Fruit fly (Drosophila melanogaster): ENCODE data around the gene CG2991.

Gene CG2991

dm6 chr2L:2872309-2872932 is 15.5 kb downstream of the CG2991 start (continued):
- no peak for TF ChIP-seq CG30020 (tag; optimal IDR thresholded peaks at IDR 0.05)
- TF ChIP-seq wdn (GFP tag; IDR thresholded peaks at IDR 0.05), result no peak
- peak; percentile 16 for TF ChIP-seq odd (GFP tag; optimal IDR thresholded peaks at IDR 0.05)
- TF ChIP-seq Spps (tag; optimal IDR thresholded peaks at IDR 0.05), result no peak
- TF ChIP-seq CG7271 (tag; optimal IDR thresholded peaks at IDR 0.05), result no peak
- TF ChIP-seq vvl (GFP tag; IDR thresholded peaks at IDR 0.05), result no peak; the same call in 1 of the 2 replicates
- TF ChIP-seq CG33557 (GFP tag; optimal IDR thresholded peaks at IDR 0.05), result no peak
- TF ChIP-seq CG13123 (GFP tag; optimal IDR thresholded peaks at IDR 0.05), result no peak
- peak; percentile 44 for TF ChIP-seq CG2120 (GFP tag; optimal IDR thresholded peaks at IDR 0.05)
- TF ChIP-seq CG14014 (GFP tag; IDR thresholded peaks at IDR 0.05), result peak; percentile 65; the same call in 1 of the 2 replicates
- TF ChIP-seq Ets97D (GFP tag; optimal IDR thresholded peaks at IDR 0.05), result no peak
- TF ChIP-seq HLHmδ (GFP tag; optimal IDR thresholded peaks at IDR 0.05), result no peak
- TF ChIP-seq run (tag; optimal IDR thresholded peaks at IDR 0.05), result no peak
- TF ChIP-seq nerfin-2 (GFP tag; IDR thresholded peaks at IDR 0.05; ENCODE audit: partially characterized antibody), result no peak
- TF ChIP-seq Elba2 (GFP tag; optimal IDR thresholded peaks at IDR 0.05), result no peak
- no peak for TF ChIP-seq CG10431 (GFP tag; optimal IDR thresholded peaks at IDR 0.05)
- peak; percentile 67 for TF ChIP-seq fd3F (GFP tag; optimal IDR thresholded peaks at IDR 0.05)
- TF ChIP-seq CG9215 (GFP tag; IDR thresholded peaks at IDR 0.05), result no peak
- peak; percentile 20 for TF ChIP-seq tup (GFP tag; optimal IDR thresholded peaks at IDR 0.05)
- TF ChIP-seq Antp (GFP tag; optimal IDR thresholded peaks at IDR 0.05), result no peak
- TF ChIP-seq schlank (tag; optimal IDR thresholded peaks at IDR 0.05), result no peak
- TF ChIP-seq CG34422 (GFP tag; IDR thresholded peaks at IDR 0.05), result peak; percentile 38; the same call in 1 of the 3 replicates
- no peak for TF ChIP-seq CG17568 (GFP tag; optimal IDR thresholded peaks at IDR 0.05)
- TF ChIP-seq sens (GFP tag), result peak; percentile 85
- no peak for TF ChIP-seq amos (GFP tag; IDR thresholded peaks at IDR 0.05; ENCODE audit: partially characterized antibody)
- no peak for TF ChIP-seq CG14860 (GFP tag; IDR thresholded peaks at IDR 0.05; ENCODE audit: partially characterized antibody)
- TF ChIP-seq pb (GFP tag; optimal IDR thresholded peaks at IDR 0.05), result no peak
- no peak for TF ChIP-seq ro (GFP tag; IDR thresholded peaks at IDR 0.05)
- no peak for TF ChIP-seq CG18764 (GFP tag; optimal IDR thresholded peaks at IDR 0.05)
- TF ChIP-seq CG11696 (GFP tag; IDR thresholded peaks at IDR 0.05), result no peak; the same call in 1 of the 2 replicates
- TF ChIP-seq aop (GFP tag; IDR thresholded peaks at IDR 0.05), result no peak
- TF ChIP-seq CG6813 (GFP tag; optimal IDR thresholded peaks at IDR 0.05), result peak; percentile 42
- TF ChIP-seq CG16863 (GFP tag; optimal IDR thresholded peaks at IDR 0.05), result no peak
- no peak for TF ChIP-seq pzg (GFP tag; optimal IDR thresholded peaks at IDR 0.05)
- TF ChIP-seq CG12769 (tag; optimal IDR thresholded peaks at IDR 0.05), result peak; percentile 61
- no peak for TF ChIP-seq Max (GFP tag; optimal IDR thresholded peaks at IDR 0.05)
- TF ChIP-seq CG8765 (GFP tag; IDR thresholded peaks at IDR 0.05), result no peak
- TF ChIP-seq CG2202 (tag; optimal IDR thresholded peaks at IDR 0.05), result no peak
- 0 out of 2 replicates have a peak, but pooled peaks have one; percentile 27 for TF ChIP-seq bowl (GFP tag; IDR thresholded peaks at IDR 0.05)
- no peak for TF ChIP-seq grn (GFP tag; optimal IDR thresholded peaks at IDR 0.05)
- no peak for TF ChIP-seq Usf (GFP tag; optimal IDR thresholded peaks at IDR 0.05)
- TF ChIP-seq Atf3 (GFP tag; optimal IDR thresholded peaks at IDR 0.05), result no peak
- peak; percentile 80 for TF ChIP-seq Med (GFP tag)
- TF ChIP-seq CG14050 (GFP tag; IDR thresholded peaks at IDR 0.05), result no peak
- TF ChIP-seq Mad (GFP tag; optimal IDR thresholded peaks at IDR 0.05), result no peak
- TF ChIP-seq CG17359 (tag; optimal IDR thresholded peaks at IDR 0.05), result peak; percentile 49
- no peak for TF ChIP-seq jigr1 (GFP tag; IDR thresholded peaks at IDR 0.05)
- TF ChIP-seq CG12299 (tag; optimal IDR thresholded peaks at IDR 0.05), result no peak
- TF ChIP-seq Pdp1 (GFP tag; optimal IDR thresholded peaks at IDR 0.05), result peak in 1 of 2 experiments; percentile 97
- TF ChIP-seq CG10543 (GFP tag; optimal IDR thresholded peaks at IDR 0.05), result peak; percentile 29

Data from whole organism, embryonic.